Worm (Caenorhabditis elegans): ENCODE results near the gene asp-6.

ce11 chrV:8250208-8250607, 18.5 kb downstream of the asp-6 start, which contains the start of gene C16D9.6:
- TF ChIP-seq unc-39 (tag; optimal IDR thresholded peaks at IDR 0.05) (no peak), lin-39 (tag; optimal IDR thresholded peaks at IDR 0.05) (no peak), nhr-11 (tag; optimal IDR thresholded peaks at IDR 0.05) (no peak), nfya-1 (tag; optimal IDR thresholded peaks at IDR 0.05; ENCODE audit: insufficient read depth) (no peak), mdl-1 (tag; optimal IDR thresholded peaks at IDR 0.05) (no peak), mml-1 (tag; optimal IDR thresholded peaks at IDR 0.05) (no peak), elt-3 (tag; optimal IDR thresholded peaks at IDR 0.05) (no peak), nhr-12 (tag; optimal IDR thresholded peaks at IDR 0.05) (no peak), zag-1 (tag; optimal IDR thresholded peaks at IDR 0.05) (no peak), ceh-9 (tag; optimal IDR thresholded peaks at IDR 0.05) (no peak), aly-2 (tag; optimal IDR thresholded peaks at IDR 0.05) (no peak), nhr-77 (tag; optimal IDR thresholded peaks at IDR 0.05) (no peak), ceh-28 (tag; optimal IDR thresholded peaks at IDR 0.05) (no peak)
